Worm (Caenorhabditis elegans): Measurements from ENCODE around the gene C07A9.5.

C07A9.5 gene

ce11 chrIII:9639281-9640050, 43.2 kb downstream of the C07A9.5 start:
- TF ChIP-seq blmp-1 (tag; optimal IDR thresholded peaks at IDR 0.05), result peak; percentile 43
- no peak for TF ChIP-seq flh-1 (GFP tag; optimal IDR thresholded peaks at IDR 0.05)
- TF ChIP-seq mep-1 (tag; optimal IDR thresholded peaks at IDR 0.05), result no peak
- no peak for TF ChIP-seq unc-62 (GFP tag; optimal IDR thresholded peaks at IDR 0.05)
- no peak for TF ChIP-seq nhr-76 (tag; optimal IDR thresholded peaks at IDR 0.05)
- TF ChIP-seq snpc-4 (tag; optimal IDR thresholded peaks at IDR 0.05), result no peak

- TF ChIP-seq unc-120 (tag; optimal IDR thresholded peaks at IDR 0.05; ENCODE audit: poor library complexity, severe bottlenecking), result no peak
- no peak for TF ChIP-seq pha-4 (tag; optimal IDR thresholded peaks at IDR 0.05)
Observed at ce11 chrIII:9638159-9638754, 44.4 kb downstream of the C07A9.5 start.

ce11 chrIII:9637016-9637415, 45.6 kb downstream of the C07A9.5 start, which contains the start of gene gei-13:
Gene gei-13, minus strand, starts transcription at chrIII:9637116.
- TF ChIP-seq hlh-1 (tag; optimal IDR thresholded peaks at IDR 0.05) (no peak), sem-2 (GFP tag; optimal IDR thresholded peaks at IDR 0.05) (no peak), mls-2 (tag; optimal IDR thresholded peaks at IDR 0.05) (no peak), tbx-8 (GFP tag; optimal IDR thresholded peaks at IDR 0.05) (no peak), sptf-1 (tag; optimal IDR thresholded peaks at IDR 0.05) (no peak), nhr-76 (tag; optimal IDR thresholded peaks at IDR 0.05) (no peak), elt-3 (tag; optimal IDR thresholded peaks at IDR 0.05) (no peak), ceh-83 (GFP tag; optimal IDR thresholded peaks at IDR 0.05) (no peak), bed-3 (GFP tag; optimal IDR thresholded peaks at IDR 0.05) (no peak), mab-5 (tag; optimal IDR thresholded peaks at IDR 0.05) (no peak), nhr-28 (tag; optimal IDR thresholded peaks at IDR 0.05) (no peak), ceh-39 (tag; optimal IDR thresholded peaks at IDR 0.05) (no peak), ztf-11 (tag; optimal IDR thresholded peaks at IDR 0.05) (no peak), mep-1 (tag; optimal IDR thresholded peaks at IDR 0.05) (no peak), lin-13 (tag; optimal IDR thresholded peaks at IDR 0.05) (no peak), nhr-2 (tag; optimal IDR thresholded peaks at IDR 0.05) (no peak), lsy-2 (tag; optimal IDR thresholded peaks at IDR 0.05) (no peak), elt-1 (tag; optimal IDR thresholded peaks at IDR 0.05; ENCODE audit: borderline replicate concordance, insufficient read depth) (no peak), lin-32 (GFP tag; optimal IDR thresholded peaks at IDR 0.05) (no peak), nhr-12 (tag; optimal IDR thresholded peaks at IDR 0.05) (no peak)
